Fruit fly (Drosophila melanogaster) Kc167 (cell line): ENCODE data around the gene CG15537.

Experiments
- Myc ChIP-seq: fragments of >200 bp; optimal IDR thresholded peaks from 2 replicates; lab custom pipeline; 2017; ENCODE audit warnings: missing external identifiers
- Sin3A ChIP-seq: fragments of >200 bp; optimal IDR thresholded peaks from 2 replicates; lab custom pipeline; 2018; ENCODE audit warnings: missing external identifiers
- h ChIP-seq: fragments of >200 bp; optimal IDR thresholded peaks from 3 replicates; lab custom pipeline; 2018; ENCODE audit warnings: missing external identifiers
- insv ChIP-seq: fragments of >200 bp; optimal IDR thresholded peaks from 3 replicates; lab custom pipeline; 2018; ENCODE audit warnings: missing external identifiers
- psq ChIP-seq: fragments of >200 bp; optimal IDR thresholded peaks from 2 replicates; lab custom pipeline; 2017; ENCODE audit warnings: missing external identifiers
- ttk ChIP-seq: sonication (Bioruptor generic); optimal IDR thresholded peaks from 2 replicates; lab custom pipeline; 2017; ENCODE audit warnings: missing external identifiers

Gene CG15537

dm6 chr3R:30443549-30444133 is at the start of gene CG15537:
TSS of gene CG15537 (minus strand) at chr3R:30443599.
- TF ChIP-seq insv (lab: Kevin White, UChicago) (no peak), ttk (lab: Kevin White, UChicago) (no peak), Sin3A (no peak), psq (lab: Kevin White, UChicago) (no peak), Myc (no peak), h (lab: Kevin White, UChicago) (no peak)

- no peak for TF ChIP-seq Myc
- no peak for TF ChIP-seq h (lab: Kevin White, UChicago)
- no peak for TF ChIP-seq ttk (lab: Kevin White, UChicago)
- no peak for TF ChIP-seq psq (lab: Kevin White, UChicago)
- no peak for TF ChIP-seq insv (lab: Kevin White, UChicago)
- no peak for TF ChIP-seq Sin3A
Observed at dm6 chr3R:30489797-30490196, 46.4 kb upstream of the CG15537 start, which contains the start of gene PH4alphaSG2. TSS of gene PH4alphaSG2 (plus strand) at chr3R:30490074.

- TF ChIP-seq Sin3A, result no peak
- TF ChIP-seq Myc, result no peak
Observed at dm6 chr3R:30488663-30489062, 45.3 kb upstream of the CG15537 start, which contains the start of gene Jon99Fi. TSS of gene Jon99Fi (plus strand) at chr3R:30488963.

- TF ChIP-seq psq (lab: Kevin White, UChicago) (no peak), Myc (no peak), h (lab: Kevin White, UChicago) (no peak), insv (lab: Kevin White, UChicago) (no peak), Sin3A (no peak), ttk (lab: Kevin White, UChicago) (no peak)
Observed at dm6 chr3R:30487828-30488227, 44.4 kb upstream of the CG15537 start, which contains the start of gene Jon99Fii. TSS of gene Jon99Fii (minus strand) at chr3R:30487928.

dm6 chr3R:30476367-30476766 is 33.0 kb upstream of the CG15537 start, which contains the start of gene spdo:
TSS of gene spdo (plus strand) at chr3R:30476684.
- TF ChIP-seq Myc, result no peak
- no peak for TF ChIP-seq h (lab: Kevin White, UChicago)
- no peak for TF ChIP-seq Sin3A

- TF ChIP-seq Sin3A (no peak), psq (lab: Kevin White, UChicago) (no peak), Myc (no peak), insv (lab: Kevin White, UChicago) (no peak), ttk (lab: Kevin White, UChicago) (no peak), h (lab: Kevin White, UChicago) (no peak)
Observed at dm6 chr3R:30475910-30476309, 32.5 kb upstream of the CG15537 start.

dm6 chr3R:30474667-30475213 is 31.3 kb upstream of the CG15537 start:
- TF ChIP-seq ttk (lab: Kevin White, UChicago) (no peak), h (lab: Kevin White, UChicago) (no peak), insv (lab: Kevin White, UChicago) (no peak), psq (lab: Kevin White, UChicago) (no peak), Sin3A (no peak), Myc (no peak)

- TF ChIP-seq Sin3A, result no peak
- TF ChIP-seq ttk (lab: Kevin White, UChicago), result no peak
- no peak for TF ChIP-seq psq (lab: Kevin White, UChicago)
- TF ChIP-seq insv (lab: Kevin White, UChicago), result no peak
- no peak for TF ChIP-seq Myc
- no peak for TF ChIP-seq h (lab: Kevin White, UChicago)
Observed at dm6 chr3R:30472331-30472730, 28.9 kb upstream of the CG15537 start.

- TF ChIP-seq Sin3A (no peak), ttk (lab: Kevin White, UChicago) (no peak), Myc (no peak), h (lab: Kevin White, UChicago) (no peak), insv (lab: Kevin White, UChicago) (no peak), psq (lab: Kevin White, UChicago) (no peak)
Observed at dm6 chr3R:30470690-30471089, 27.3 kb upstream of the CG15537 start.

- TF ChIP-seq insv (lab: Kevin White, UChicago) (no peak), psq (lab: Kevin White, UChicago) (no peak), Sin3A (no peak), Myc (no peak)
Observed at dm6 chr3R:30467062-30467461, 23.7 kb upstream of the CG15537 start.

- TF ChIP-seq psq (lab: Kevin White, UChicago), result no peak
- TF ChIP-seq ttk (lab: Kevin White, UChicago), result no peak
- TF ChIP-seq Sin3A, result no peak
- TF ChIP-seq insv (lab: Kevin White, UChicago), result no peak
- TF ChIP-seq h (lab: Kevin White, UChicago), result no peak
- no peak for TF ChIP-seq Myc
Observed at dm6 chr3R:30466515-30466914, 23.1 kb upstream of the CG15537 start.

- TF ChIP-seq psq (lab: Kevin White, UChicago), result no peak
- TF ChIP-seq Myc, result no peak
- no peak for TF ChIP-seq insv (lab: Kevin White, UChicago)
- no peak for TF ChIP-seq h (lab: Kevin White, UChicago)
- no peak for TF ChIP-seq ttk (lab: Kevin White, UChicago)
- no peak for TF ChIP-seq Sin3A
Observed at dm6 chr3R:30465775-30466494, 22.5 kb upstream of the CG15537 start, which contains the start of gene PH4alphaEFB. TSS of gene PH4alphaEFB (plus strand) at chr3R:30466050.
